Fruit fly (Drosophila melanogaster) whole organism, larva: ENCODE results near the gene CG13989.

Source experiments
- noc ChIP-seq: fragments of 200-800 bp; sonication (Bioruptor generic); optimal IDR thresholded peaks from 3 replicates; lab custom pipeline; 2019; ENCODE audit warnings: missing biosample characterization, mild to moderate bottlenecking, missing genetic modification characterization, moderate library complexity

CG13989 gene

DNA sequence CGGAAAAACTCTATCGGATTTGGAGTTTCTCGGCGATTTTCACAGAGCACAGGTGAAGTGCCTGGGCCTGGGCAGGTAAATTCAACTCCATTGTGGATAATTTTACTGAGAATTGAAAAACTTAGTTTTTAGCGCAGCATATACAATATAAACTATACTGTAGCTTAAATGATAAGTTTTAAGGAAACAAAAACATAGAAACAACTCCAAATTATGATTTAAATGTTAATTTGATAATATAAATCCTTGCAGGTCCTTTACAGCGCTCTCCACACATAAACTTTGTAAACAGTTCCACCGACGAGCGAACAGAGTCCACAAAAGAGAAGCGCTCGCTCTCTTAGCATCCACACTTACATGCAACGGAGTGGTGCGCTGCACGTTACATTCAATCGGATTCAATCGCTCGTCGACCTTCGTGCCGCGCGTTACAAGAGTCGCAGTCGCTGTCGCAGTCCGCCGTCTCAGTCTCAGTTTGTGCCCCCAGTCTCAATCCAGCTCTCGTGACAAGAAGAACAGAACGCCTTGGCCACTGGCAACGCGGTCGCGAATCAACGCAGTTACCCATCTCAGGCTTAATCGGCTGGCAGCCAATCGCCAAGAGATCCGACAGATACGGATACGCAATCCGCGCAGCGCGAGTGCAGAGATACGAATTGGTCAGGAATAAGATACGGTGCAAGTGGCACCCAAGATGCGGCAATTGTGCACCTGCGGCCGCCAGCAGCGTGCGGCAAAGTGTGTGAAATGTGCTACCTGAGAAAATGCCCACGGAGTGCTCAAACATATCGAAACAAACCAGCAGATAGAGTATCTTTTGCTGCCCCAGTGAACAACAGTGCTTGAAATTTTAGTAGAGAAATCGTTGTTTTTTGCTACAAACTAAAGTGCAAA is 18.8 kb downstream of the CG13989 start, which contains the start of gene smal:
TSS of gene smal (plus strand) at position 394 of the 894 bp plus-strand sequence.
- TF ChIP-seq noc (tag; lab: Kevin White, UChicago), result no peak

dm6 chr2L:6179990-6180389 is 19.8 kb downstream of the CG13989 start:
- TF ChIP-seq noc (tag; lab: Kevin White, UChicago), result no peak

dm6 chr2L:6186356-6186755 is 26.2 kb downstream of the CG13989 start:
- TF ChIP-seq noc (tag; lab: Kevin White, UChicago), result no peak

dm6 chr2L:6193004-6193566 is 32.9 kb downstream of the CG13989 start:
- no peak for TF ChIP-seq noc (tag; lab: Kevin White, UChicago)

DNA sequence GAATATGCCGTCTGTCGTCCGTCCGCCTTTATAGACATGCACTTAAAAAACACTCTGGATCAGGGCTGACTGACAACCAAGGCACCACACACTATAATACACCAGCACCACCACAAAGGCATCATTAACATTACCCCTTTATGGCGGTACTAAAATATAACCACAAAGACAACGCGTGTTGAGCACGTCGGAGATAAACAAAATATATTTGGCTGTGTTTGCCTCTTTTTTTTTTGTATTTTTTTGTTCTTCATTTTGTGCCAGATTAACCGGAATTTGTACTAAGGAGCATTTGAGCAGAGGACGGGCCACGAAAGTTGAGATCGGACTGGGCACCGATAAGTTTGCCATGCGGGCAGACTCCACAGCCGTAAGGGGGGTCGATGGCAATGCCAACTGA is 33.9 kb downstream of the CG13989 start:
- TF ChIP-seq noc (tag; lab: Kevin White, UChicago), result no peak

DNA sequence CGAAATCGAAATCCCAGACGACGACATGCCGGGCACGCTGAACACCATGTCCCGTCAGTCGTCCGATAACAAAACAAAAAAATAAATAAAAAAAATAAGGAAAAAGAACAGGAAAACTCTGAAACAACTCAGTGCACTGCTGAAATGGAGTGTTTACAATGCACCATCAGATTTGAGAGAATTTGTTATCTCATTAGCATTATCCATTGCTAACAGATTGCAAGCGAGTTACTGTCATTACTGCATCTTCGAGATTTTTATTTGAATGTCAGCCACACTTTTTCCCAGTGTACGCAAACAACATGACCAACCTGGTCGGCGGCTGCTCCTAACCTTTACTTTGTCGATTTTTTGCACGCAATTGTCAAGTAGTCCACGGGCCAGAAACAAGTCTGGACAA is 37.6 kb downstream of the CG13989 start:
- no peak for TF ChIP-seq noc (tag; lab: Kevin White, UChicago)

DNA sequence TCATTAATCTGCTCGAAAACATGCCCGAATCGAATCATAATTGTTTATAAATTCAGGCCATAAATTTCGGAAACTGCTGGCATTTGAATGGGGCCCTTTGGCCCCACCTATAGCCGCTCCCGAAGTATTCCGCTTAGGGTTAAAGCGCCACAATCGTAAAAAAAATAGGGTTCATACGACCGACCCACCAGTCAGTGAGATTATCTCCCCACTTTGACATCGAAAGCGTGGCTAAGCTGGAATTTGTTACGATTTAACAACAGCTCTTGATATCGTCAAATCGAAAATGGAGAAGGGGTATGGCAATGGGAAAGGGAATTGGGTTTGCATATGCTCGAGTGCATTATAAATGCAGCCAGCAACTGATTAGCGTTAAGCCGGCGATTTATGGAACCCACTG is 38.6 kb downstream of the CG13989 start:
- TF ChIP-seq noc (tag; lab: Kevin White, UChicago), result no peak

DNA sequence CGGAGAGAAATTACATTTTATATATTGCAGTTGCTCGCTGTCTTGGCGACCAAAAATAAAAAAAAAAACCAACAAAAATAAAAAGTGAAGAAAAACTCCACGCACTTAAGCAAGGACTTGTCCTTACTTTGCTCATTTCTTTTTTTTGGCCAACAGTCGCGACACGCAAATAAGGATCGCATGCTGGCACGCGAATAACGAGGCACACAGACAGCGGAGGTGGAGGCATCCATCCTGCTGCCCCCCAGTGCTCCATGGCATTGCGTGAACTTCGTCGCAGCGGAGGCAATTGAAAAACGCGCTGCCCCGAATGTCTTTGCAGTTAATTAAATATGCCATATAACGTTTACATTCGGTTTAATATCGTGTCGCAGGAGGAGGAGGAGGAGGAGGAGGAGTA is 39.3 kb downstream of the CG13989 start:
- no peak for TF ChIP-seq noc (tag; lab: Kevin White, UChicago)

DNA sequence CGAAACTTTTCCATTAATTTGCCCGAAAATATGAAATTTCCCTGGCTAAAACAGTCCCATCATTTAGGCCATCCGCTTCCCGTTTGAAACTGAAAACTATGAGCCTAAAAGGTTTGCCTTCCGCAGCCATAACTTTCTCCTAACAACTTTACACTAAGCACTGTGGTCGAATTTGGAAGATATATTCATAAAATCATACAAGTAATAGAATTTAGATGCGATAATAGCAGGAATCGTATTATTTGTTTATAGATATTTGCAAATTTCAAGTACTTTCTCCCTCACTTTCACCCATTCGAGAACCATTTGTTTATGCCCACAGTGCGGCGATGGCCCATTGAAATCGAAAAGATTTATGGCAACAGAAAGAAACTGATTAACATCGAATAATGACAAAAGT is 41.3 kb downstream of the CG13989 start:
- TF ChIP-seq noc (tag; lab: Kevin White, UChicago), result no peak

DNA sequence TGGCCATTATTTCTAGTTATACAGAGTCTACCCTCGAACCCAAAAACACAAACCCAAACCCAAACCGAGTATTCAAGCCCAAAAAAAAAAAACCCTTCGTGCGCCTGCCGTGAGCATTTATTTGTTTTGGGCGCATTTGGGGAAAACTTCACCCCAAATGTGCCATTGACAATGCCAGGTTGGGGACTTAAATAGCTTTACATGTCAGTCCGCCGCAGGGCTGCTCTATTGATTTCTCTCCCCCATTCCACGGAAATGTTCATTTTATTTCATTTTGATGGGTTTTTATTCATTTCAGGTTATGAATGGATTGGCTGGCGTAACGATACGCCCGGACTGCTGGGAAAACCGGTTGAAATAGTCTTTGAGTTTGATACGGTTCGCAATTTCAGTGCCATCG is 42.7 kb downstream of the CG13989 start:
- no peak for TF ChIP-seq noc (tag; lab: Kevin White, UChicago)

- no peak for TF ChIP-seq noc (tag; lab: Kevin White, UChicago)
These were observed 44.6 kb downstream of the CG13989 start for dm6 chr2L:6204624-6205303.

dm6 chr2L:6210818-6211217 is 50.6 kb downstream of the CG13989 start:
- TF ChIP-seq noc (tag; lab: Kevin White, UChicago), result no peak
